Fruit fly (Drosophila melanogaster): ENCODE measurements around the gene ninaA.

The ninaA gene

DNA sequence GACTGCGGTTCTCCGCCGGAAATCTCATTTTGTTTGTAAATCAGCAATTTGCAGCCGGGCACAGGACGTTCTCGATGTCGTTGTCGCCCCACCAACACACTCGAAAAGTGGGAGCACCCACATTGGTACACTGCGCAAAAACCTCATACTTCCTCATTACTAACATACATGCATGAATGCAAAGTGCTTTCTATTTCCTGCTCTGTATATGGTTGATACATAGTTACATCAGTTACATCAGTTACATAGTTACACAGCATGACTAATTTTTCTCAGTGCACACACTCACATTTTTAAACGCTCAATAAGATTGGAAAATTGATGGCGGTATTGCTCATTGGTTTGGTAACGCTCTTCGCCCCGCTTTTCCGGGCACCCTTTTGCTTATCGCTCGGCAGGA, 20.0 kb downstream of the ninaA start (continued):
- TF ChIP-seq Side (GFP tag; optimal IDR thresholded peaks at IDR 0.05): no peak
- TF ChIP-seq run (tag; optimal IDR thresholded peaks at IDR 0.05): no peak
- no peak for TF ChIP-seq CG4730 (GFP tag; IDR thresholded peaks at IDR 0.05)
- no peak for TF ChIP-seq B-H2 (GFP tag; optimal IDR thresholded peaks at IDR 0.05)
- no peak for TF ChIP-seq mirr (GFP tag; optimal IDR thresholded peaks at IDR 0.05)
- peak; percentile 38; the same call in 1 of the 2 replicates for TF ChIP-seq Ptx1 (GFP tag; IDR thresholded peaks at IDR 0.05)
- no peak for TF ChIP-seq CG18476 (GFP tag; optimal IDR thresholded peaks at IDR 0.05)
- no peak for TF ChIP-seq CG15073 (GFP tag; optimal IDR thresholded peaks at IDR 0.05)
- TF ChIP-seq BtbVII (GFP tag; optimal IDR thresholded peaks at IDR 0.05): no peak
- peak; percentile 1 for TF ChIP-seq NfI (GFP tag; optimal IDR thresholded peaks at IDR 0.05)
- TF ChIP-seq Camta (GFP tag; optimal IDR thresholded peaks at IDR 0.05): no peak
- TF ChIP-seq lov (optimal IDR thresholded peaks at IDR 0.05): no peak
- TF ChIP-seq lov (GFP tag; IDR thresholded peaks at IDR 0.05): no peak
- TF ChIP-seq CG4820 (GFP tag; optimal IDR thresholded peaks at IDR 0.05): no peak
- TF ChIP-seq usp (GFP tag; optimal IDR thresholded peaks at IDR 0.05): no peak
- no peak for TF ChIP-seq vnd (GFP tag; IDR thresholded peaks at IDR 0.05; ENCODE audit: partially characterized antibody)
- no peak for TF ChIP-seq ewg (GFP tag; optimal IDR thresholded peaks at IDR 0.05)
- TF ChIP-seq CG15269 (tag; optimal IDR thresholded peaks at IDR 0.05): peak; percentile 35
- TF ChIP-seq CG14050 (GFP tag; IDR thresholded peaks at IDR 0.05): no peak
- TF ChIP-seq eyg (GFP tag; optimal IDR thresholded peaks at IDR 0.05): no peak
- no peak for TF ChIP-seq D19B (GFP tag; optimal IDR thresholded peaks at IDR 0.05)
- no peak for TF ChIP-seq CG9797 (GFP tag; optimal IDR thresholded peaks at IDR 0.05)
- TF ChIP-seq CG18619 (GFP tag; optimal IDR thresholded peaks at IDR 0.05): no peak
- no peak for TF ChIP-seq pan (optimal IDR thresholded peaks at IDR 0.05)
- TF ChIP-seq pan (GFP tag; optimal IDR thresholded peaks at IDR 0.05 in 1 of 2, IDR thresholded peaks at IDR 0.05 in 1 of 2): peak in 1 of 2 experiments; percentile 65
- TF ChIP-seq CG14014 (GFP tag; IDR thresholded peaks at IDR 0.05): peak; percentile 42; the same call in 1 of the 2 replicates

dm6 chr2L:898316-898715, 21.2 kb downstream of the ninaA start, which contains the start of gene Lsp1beta:
Lsp1beta (plus strand) TSS chr2L:898500.
- no peak for TF ChIP-seq Sry-β (GFP tag; optimal IDR thresholded peaks at IDR 0.05)
- no peak for TF ChIP-seq CG2120 (GFP tag; optimal IDR thresholded peaks at IDR 0.05)
- TF ChIP-seq CG2129 (GFP tag; IDR thresholded peaks at IDR 0.05; ENCODE audit: partially characterized antibody): no peak
- TF ChIP-seq CG7987 (GFP tag; optimal IDR thresholded peaks at IDR 0.05): no peak
- no peak for TF ChIP-seq CG3847 (GFP tag; IDR thresholded peaks at IDR 0.05)
- no peak for TF ChIP-seq ro (GFP tag; IDR thresholded peaks at IDR 0.05)
- no peak for TF ChIP-seq yki (optimal IDR thresholded peaks at IDR 0.05)
- TF ChIP-seq CG33213 (GFP tag; optimal IDR thresholded peaks at IDR 0.05): no peak
- no peak for TF ChIP-seq CG9609 (GFP tag; optimal IDR thresholded peaks at IDR 0.05)

DNA sequence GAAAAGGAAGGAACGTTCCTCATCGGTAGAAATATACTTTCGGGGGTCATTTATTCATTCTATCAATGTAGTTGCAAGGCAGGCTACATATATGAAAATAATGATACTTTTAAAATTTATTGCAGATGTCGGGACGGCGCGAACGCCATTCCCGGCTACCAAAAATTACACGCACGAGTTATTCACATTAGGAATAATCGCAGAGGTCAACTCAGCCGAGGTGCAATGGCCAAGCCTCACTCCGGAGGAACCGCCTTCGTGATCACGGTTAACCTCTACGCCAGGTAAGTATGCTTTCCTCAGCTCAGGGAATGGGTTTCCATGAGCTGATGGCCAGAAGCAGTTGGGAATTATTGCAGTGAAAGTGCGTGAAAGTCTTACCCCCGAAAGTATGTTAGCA, 24.3 kb downstream of the ninaA start:
- TF ChIP-seq kni (GFP tag; optimal IDR thresholded peaks at IDR 0.05): peak; percentile 33
- TF ChIP-seq sisA (GFP tag; IDR thresholded peaks at IDR 0.05): 0 out of 2 replicates have a peak, but pooled peaks have one; percentile 27
- TF ChIP-seq chif (GFP tag; optimal IDR thresholded peaks at IDR 0.05): peak; percentile 19 to 43
- TF ChIP-seq H15 (GFP tag; IDR thresholded peaks at IDR 0.05): 0 out of 3 replicates have a peak, but pooled peaks have one; percentile 37
- TF ChIP-seq Ets65A (GFP tag): peak; percentile 92
- TF ChIP-seq CG8290 (GFP tag; optimal IDR thresholded peaks at IDR 0.05): peak; percentile 25
- TF ChIP-seq CG8290 (tag; optimal IDR thresholded peaks at IDR 0.05): peak in 1 of 2 experiments; percentile 36
- TF ChIP-seq CG17328 (GFP tag; IDR thresholded peaks at IDR 0.05): peak; percentile 63
- TF ChIP-seq fd96Cb (tag; optimal IDR thresholded peaks at IDR 0.05): peak; percentile 30
- TF ChIP-seq CG2678 (tag; optimal IDR thresholded peaks at IDR 0.05): peak; percentile 24
- peak in 1 of 2 experiments; percentile 9 for TF ChIP-seq insv (GFP tag; optimal IDR thresholded peaks at IDR 0.05)
- TF ChIP-seq CG6791 (GFP tag; IDR thresholded peaks at IDR 0.05; ENCODE audit: partially characterized antibody): peak; percentile 50; the same call in 1 of the 3 replicates
- TF ChIP-seq CG15479 (GFP tag; optimal IDR thresholded peaks at IDR 0.05): peak; percentile 25
- TF ChIP-seq CG14441 (GFP tag; IDR thresholded peaks at IDR 0.05): 0 out of 2 replicates have a peak, but pooled peaks have one; percentile 26
- peak; percentile 51 for TF ChIP-seq CG1603 (tag; optimal IDR thresholded peaks at IDR 0.05)
- peak; percentile 75; the same call in 2 of the 3 replicates for TF ChIP-seq ken (GFP tag; IDR thresholded peaks at IDR 0.05)
- TF ChIP-seq oc (tag; optimal IDR thresholded peaks at IDR 0.05): peak; percentile 27

Measured in whole organism, embryonic.